Worm (Caenorhabditis elegans) whole organism, L2 larva: ENCODE results near the gene D2096.5.

Experiments
- F13H6.1 ChIP-seq: sonication (generic microtip); optimal IDR thresholded peaks from 2 replicates; lab custom pipeline; 2016; ENCODE audit warnings: missing genetic modification characterization, missing compliant biosample characterization
- alr-1 ChIP-seq: fragments of 150-350 bp; optimal IDR thresholded peaks from 2 replicates; lab custom pipeline; 2014; ENCODE audit warnings: missing biosample characterization, missing genetic modification characterization
- aly-2 ChIP-seq: fragments of 150-350 bp; optimal IDR thresholded peaks from 2 replicates; lab custom pipeline; 2014; ENCODE audit warnings: missing biosample characterization, missing genetic modification characterization
- blmp-1 ChIP-seq: sonication (generic microtip); optimal IDR thresholded peaks from 2 replicates; lab custom pipeline; 2017; ENCODE audit warnings: missing genetic modification characterization, mild to moderate bottlenecking, missing compliant biosample characterization, antibody characterized with exemption, moderate library complexity; ENCODE audit not compliant: insufficient read depth
- ceh-16 ChIP-seq: fragments of 150-350 bp; optimal IDR thresholded peaks from 2 replicates; lab custom pipeline; 2014; ENCODE audit warnings: missing biosample characterization, missing genetic modification characterization
- elt-3 ChIP-seq: sonication (generic microtip); optimal IDR thresholded peaks from 2 replicates; lab custom pipeline; 2017; ENCODE audit warnings: missing biosample characterization, missing genetic modification characterization
- fos-1 ChIP-seq: fragments of 150-350 bp; optimal IDR thresholded peaks from 2 replicates; lab custom pipeline; 2014; ENCODE audit warnings: missing biosample characterization, missing genetic modification characterization
- lsy-2 ChIP-seq, 2 experiments: fragments of 150-350 bp in 1 of 2; sonication (generic microtip) in 1 of 2; optimal IDR thresholded peaks; 2 replicates each; lab custom pipeline; 2014 to 2017; ENCODE audit warnings: missing biosample characterization in 2 of 2, missing genetic modification characterization in 2 of 2
- nhr-237 ChIP-seq: fragments of 150-350 bp; optimal IDR thresholded peaks from 2 replicates; lab custom pipeline; 2014; ENCODE audit warnings: missing biosample characterization, missing genetic modification characterization
- nhr-25 ChIP-seq: fragments of 150-350 bp; sonication (generic microtip); optimal IDR thresholded peaks from 3 replicates; lab custom pipeline; 2014; ENCODE audit warnings: missing biosample characterization, missing genetic modification characterization
- sma-9 ChIP-seq, 2 experiments: fragments of 150-350 bp in 1 of 2; sonication (generic microtip) in 1 of 2; optimal IDR thresholded peaks; 2 replicates each; lab custom pipeline; 2014 to 2016; ENCODE audit warnings: missing genetic modification characterization in 2 of 2, mild to moderate bottlenecking in 1 of 2, missing biosample characterization in 1 of 2, missing compliant biosample characterization in 1 of 2, missing genetic modification reagents in 1 of 2, moderate library complexity in 1 of 2
- unc-62 ChIP-seq: fragments of 150-350 bp; optimal IDR thresholded peaks from 2 replicates; lab custom pipeline; 2014; ENCODE audit warnings: missing biosample characterization, missing genetic modification reagents, missing genetic modification characterization

ce11 chrIV:8333988-8334863 is 25.3 kb downstream of the D2096.5 start, which contains the start of gene his-32:
- peak; percentile 5 for TF ChIP-seq sma-9 (GFP tag; optimal IDR thresholded peaks at IDR 0.05; lab: Kevin White, UChicago)
- TF ChIP-seq sma-9 (tag; optimal IDR thresholded peaks at IDR 0.05; lab: Kevin White, UChicago), result no peak
- TF ChIP-seq nhr-25 (tag; lab: Kevin White, UChicago), result peak; percentile 95
- TF ChIP-seq unc-62 (GFP tag; lab: Kevin White, UChicago), result no peak
- no peak for TF ChIP-seq blmp-1 (tag; lab: Kevin White, UChicago)
- no peak for TF ChIP-seq aly-2
- TF ChIP-seq fos-1 (tag; lab: Kevin White, UChicago), result peak; percentile 21
- TF ChIP-seq F13H6.1, result no peak
- TF ChIP-seq lsy-2 (tag; optimal IDR thresholded peaks at IDR 0.05; lab: Kevin White, UChicago), result no peak
- no peak for TF ChIP-seq alr-1 (tag; lab: Kevin White, UChicago)
- TF ChIP-seq nhr-237 (tag; lab: Kevin White, UChicago), result no peak
- TF ChIP-seq ceh-16 (tag; lab: Kevin White, UChicago), result peak; percentile 97
- no peak for TF ChIP-seq elt-3 (tag; lab: Kevin White, UChicago)
